Worm (Caenorhabditis elegans) whole organism, L3 larva: ENCODE data around the gene C06B3.16.

Experiments
- ceh-9 ChIP-seq: sonication (generic microtip); optimal IDR thresholded peaks from 2 replicates; lab custom pipeline; 2018; ENCODE audit warnings: missing biosample characterization, missing genetic modification characterization
- fkh-2 ChIP-seq: fragments of 150-350 bp; optimal IDR thresholded peaks from 2 replicates; lab custom pipeline; 2014; ENCODE audit warnings: missing biosample characterization, missing genetic modification reagents, missing genetic modification characterization
- lin-15B ChIP-seq: fragments of 150-350 bp; optimal IDR thresholded peaks from 2 replicates; lab custom pipeline; 2014; ENCODE audit warnings: missing biosample characterization, missing genetic modification characterization
- lsy-12 ChIP-seq: sonication (generic microtip); optimal IDR thresholded peaks from 2 replicates; lab custom pipeline; 2016; ENCODE audit warnings: mild to moderate bottlenecking, missing genetic modification characterization, missing compliant biosample characterization
- nhr-11 ChIP-seq: fragments of 150-350 bp; optimal IDR thresholded peaks from 2 replicates; lab custom pipeline; 2014; ENCODE audit warnings: missing biosample characterization, missing genetic modification characterization
- skn-1 ChIP-seq: fragments of 150-350 bp; optimal IDR thresholded peaks from 2 replicates; lab custom pipeline; 2014; ENCODE audit warnings: missing biosample characterization, missing genetic modification characterization
- zag-1 ChIP-seq: fragments of 150-350 bp; optimal IDR thresholded peaks from 2 replicates; lab custom pipeline; 2014; ENCODE audit warnings: missing biosample characterization, missing genetic modification characterization
- ztf-11 ChIP-seq: fragments of 150-350 bp; optimal IDR thresholded peaks from 2 replicates; lab custom pipeline; 2014; ENCODE audit warnings: missing biosample characterization, missing genetic modification characterization

DNA sequence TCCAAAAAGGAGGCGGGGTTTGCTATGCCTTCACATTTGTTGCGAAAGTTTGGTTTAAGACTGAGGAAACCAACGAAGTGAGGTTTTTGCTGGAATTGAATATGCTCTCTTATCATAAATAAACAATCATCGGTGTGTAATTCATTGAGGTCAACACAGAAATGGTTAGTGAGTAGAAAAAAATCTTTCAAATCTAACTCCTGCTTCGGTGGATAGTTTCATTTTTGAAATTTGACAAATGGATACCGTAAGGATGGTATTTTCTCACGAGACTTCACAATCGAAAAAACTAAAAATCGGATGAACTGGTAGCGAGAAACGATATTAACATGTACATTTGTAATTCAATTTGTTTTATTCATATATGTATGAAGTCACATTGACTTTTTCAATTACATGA, 49.5 kb downstream of the C06B3.16 start, which contains the start of gene eol-1:
- TF ChIP-seq skn-1 (tag; lab: Kevin White, UChicago) (no peak), fkh-2 (tag; lab: Kevin White, UChicago) (no peak), lin-15B (tag; lab: Kevin White, UChicago) (no peak), zag-1 (tag; lab: Kevin White, UChicago) (no peak), ceh-9 (tag; lab: Kevin White, UChicago) (no peak), nhr-11 (tag; lab: Kevin White, UChicago) (no peak), lsy-12 (no peak), ztf-11 (no peak)
